Worm (Caenorhabditis elegans) whole organism, early embryonic: ENCODE results near the gene F42F12.4.

ENCODE experiments used
- B0310.2 ChIP-seq: sonication (generic microtip); optimal IDR thresholded peaks from 2 replicates; lab custom pipeline; 2016; ENCODE audit warnings: mild to moderate bottlenecking, missing genetic modification characterization, missing compliant biosample characterization
- F13C5.2 ChIP-seq: sonication (generic microtip); optimal IDR thresholded peaks from 2 replicates; lab custom pipeline; 2017; ENCODE audit warnings: mild to moderate bottlenecking, missing genetic modification characterization, inconsistent platforms, missing compliant biosample characterization
- aly-1 ChIP-seq: sonication (generic microtip); optimal IDR thresholded peaks from 2 replicates; lab custom pipeline; 2016; ENCODE audit warnings: missing genetic modification characterization, missing compliant biosample characterization
- ama-1 ChIP-seq: fragments of 150-350 bp; optimal IDR thresholded peaks from 2 replicates; lab custom pipeline; 2014
- ceh-13 ChIP-seq: fragments of 200-800 bp; sonication (Bioruptor generic); optimal IDR thresholded peaks from 2 replicates; lab custom pipeline; 2018; ENCODE audit warnings: mild to moderate bottlenecking, missing genetic modification characterization, missing compliant biosample characterization
- ceh-36 ChIP-seq: sonication (generic microtip); optimal IDR thresholded peaks from 2 replicates; lab custom pipeline; 2016; ENCODE audit warnings: missing genetic modification characterization, inconsistent platforms, missing compliant biosample characterization
- hmbx-1 ChIP-seq: sonication (generic microtip); optimal IDR thresholded peaks from 2 replicates; lab custom pipeline; 2016; ENCODE audit warnings: mild to moderate bottlenecking, missing genetic modification characterization, missing compliant biosample characterization
- hnd-1 ChIP-seq: sonication (generic microtip); optimal IDR thresholded peaks from 2 replicates; lab custom pipeline; 2016; ENCODE audit warnings: missing genetic modification characterization, missing compliant biosample characterization
- pes-1 ChIP-seq: fragments of 200-800 bp; sonication (Bioruptor generic); IDR thresholded peaks from 2 replicates; pipeline ENCODE4 v1.3.6; 2022; ENCODE audit warnings: missing genetic modification reagents, missing genetic modification characterization, missing compliant biosample characterization
- scrt-1 ChIP-seq: fragments of 200-800 bp; sonication (Bioruptor generic); IDR thresholded peaks from 2 replicates; pipeline ENCODE4 v1.3.6; 2022; ENCODE audit warnings: missing genetic modification characterization, missing compliant biosample characterization
- tra-4 ChIP-seq: sonication (generic microtip); optimal IDR thresholded peaks from 2 replicates; lab custom pipeline; 2017; ENCODE audit warnings: missing genetic modification characterization, missing compliant biosample characterization

- no peak for TF ChIP-seq ceh-13 (GFP tag; lab: Kevin White, UChicago)
- no peak for TF ChIP-seq B0310.2 (tag; lab: Kevin White, UChicago)
- no peak for TF ChIP-seq hnd-1 (tag; lab: Kevin White, UChicago)
- TF ChIP-seq hmbx-1 (tag; lab: Kevin White, UChicago), result no peak
- no peak for TF ChIP-seq ama-1
- TF ChIP-seq pes-1, result no peak
- TF ChIP-seq tra-4 (tag; lab: Kevin White, UChicago), result no peak
- no peak for TF ChIP-seq F13C5.2 (tag; lab: Kevin White, UChicago)
- no peak for TF ChIP-seq ceh-36
- TF ChIP-seq aly-1 (tag; lab: Kevin White, UChicago), result no peak
- no peak for TF ChIP-seq scrt-1
Observed at ce11 chrX:12314395-12314794, 38.4 kb downstream of the F42F12.4 start.
